Fruit fly (Drosophila melanogaster) whole organism, embryonic: ENCODE measurements around the gene CG33723.
A peak's percentile ranks its signal among the peaks of the same experiment; 100 is the strongest.

Experiments used
- Abd-B ChIP-seq: fragments of 200-800 bp; sonication (Bioruptor generic); optimal IDR thresholded peaks from 2 replicates; lab custom pipeline; 2018; ENCODE audit warnings: missing biosample characterization, mild to moderate bottlenecking, missing genetic modification characterization, moderate library complexity
- Ada2b ChIP-seq: fragments of 200-800 bp; sonication (Bioruptor generic); IDR thresholded peaks from 2 replicates; pipeline ENCODE4 v1.3.6; 2022; ENCODE audit warnings: missing biosample characterization, missing genetic modification characterization
- Awh ChIP-seq: fragments of 200-800 bp; sonication (Bioruptor generic); IDR thresholded peaks from 2 replicates; pipeline ENCODE4, ENCODE4 v1.3.6; 2022; ENCODE audit warnings: missing biosample characterization, missing genetic modification characterization
- CG14667 ChIP-seq: fragments of 200-800 bp; sonication (Bioruptor generic); IDR thresholded peaks from 2 replicates; pipeline ENCODE4 v1.3.6; 2022; ENCODE audit warnings: missing biosample characterization, missing genetic modification characterization
- CG14860 ChIP-seq: fragments of 200-800 bp; sonication (Bioruptor generic); IDR thresholded peaks from 3 replicates; pipeline ENCODE4 v1.3.6; 2022; ENCODE audit warnings: missing biosample characterization, missing genetic modification characterization; ENCODE audit not compliant: partially characterized antibody
- CG15269 ChIP-seq: fragments of 200-800 bp; sonication (Bioruptor generic); optimal IDR thresholded peaks from 2 replicates; lab custom pipeline; 2018; ENCODE audit warnings: missing biosample characterization, mild to moderate bottlenecking, missing genetic modification characterization, moderate library complexity
- CG1603 ChIP-seq: fragments of 200-800 bp; sonication (Bioruptor generic); optimal IDR thresholded peaks from 2 replicates; lab custom pipeline; 2019; ENCODE audit warnings: missing biosample characterization, mild to moderate bottlenecking, missing genetic modification characterization, moderate library complexity
- CG18599 ChIP-seq: fragments of 200-800 bp; sonication (Bioruptor generic); optimal IDR thresholded peaks from 3 replicates; lab custom pipeline; 2017; ENCODE audit warnings: missing biosample characterization, missing genetic modification characterization, mild to moderate bottlenecking, moderate library complexity, missing genetic modification reagents
- CG18764 ChIP-seq: fragments of 200-800 bp; sonication (Bioruptor generic); optimal IDR thresholded peaks from 3 replicates; lab custom pipeline; 2016; ENCODE audit warnings: missing biosample characterization, missing genetic modification characterization
- CG4854 ChIP-seq: fragments of 200-800 bp; sonication (Bioruptor generic); optimal IDR thresholded peaks from 2 replicates; lab custom pipeline; 2016; ENCODE audit warnings: missing biosample characterization, missing genetic modification characterization, inconsistent platforms
- CG6791 ChIP-seq: fragments of 200-800 bp; sonication (Bioruptor generic); IDR thresholded peaks from 3 replicates; pipeline ENCODE4 v1.3.6; 2022; ENCODE audit warnings: missing biosample characterization, missing genetic modification characterization; ENCODE audit not compliant: partially characterized antibody
- CG7839 ChIP-seq: fragments of 200-800 bp; sonication (Bioruptor generic); optimal IDR thresholded peaks from 3 replicates; lab custom pipeline; 2018; ENCODE audit warnings: missing biosample characterization, mild to moderate bottlenecking, missing genetic modification characterization, moderate library complexity
- CG7928 ChIP-seq: fragments of 200-800 bp; sonication (Bioruptor generic); optimal IDR thresholded peaks from 2 replicates; lab custom pipeline; 2017; ENCODE audit warnings: missing biosample characterization, mild to moderate bottlenecking, missing genetic modification characterization
- CHES-1-like ChIP-seq: fragments of 200-800 bp; sonication (Bioruptor generic); optimal IDR thresholded peaks from 2 replicates; lab custom pipeline; 2016; ENCODE audit warnings: missing biosample characterization, missing genetic modification characterization
- D19A ChIP-seq: fragments of 200-800 bp; optimal IDR thresholded peaks from 3 replicates; lab custom pipeline; 2019; ENCODE audit warnings: missing biosample characterization, mild to moderate bottlenecking, missing genetic modification characterization, moderate library complexity
- Hey ChIP-seq: fragments of 200-800 bp; sonication (Bioruptor generic); optimal IDR thresholded peaks from 3 replicates; lab custom pipeline; 2018; ENCODE audit warnings: missing biosample characterization, mild to moderate bottlenecking, missing genetic modification characterization
- HmgD ChIP-seq: fragments of 200-800 bp; sonication (Bioruptor generic); optimal IDR thresholded peaks from 3 replicates; lab custom pipeline; 2016; ENCODE audit warnings: missing biosample characterization, missing genetic modification characterization
- Hr3 ChIP-seq: fragments of 200-800 bp; sonication (Bioruptor generic); optimal IDR thresholded peaks from 3 replicates; lab custom pipeline; 2016; ENCODE audit warnings: missing biosample characterization, missing genetic modification characterization
- Hr51 ChIP-seq, 2 experiments: fragments of 200-800 bp; sonication (Bioruptor generic); optimal IDR thresholded peaks; 2 replicates in 1 of 2; 3 replicates in 1 of 2; lab custom pipeline; 2016 to 2018; ENCODE audit warnings: missing biosample characterization in 2 of 2, missing genetic modification characterization in 2 of 2, mild to moderate bottlenecking in 1 of 2, moderate library complexity in 1 of 2
- Hsf ChIP-seq: fragments of 200-800 bp; sonication (Bioruptor generic); optimal IDR thresholded peaks from 3 replicates; lab custom pipeline; 2016; ENCODE audit warnings: missing biosample characterization, missing genetic modification characterization
- Jarid2 ChIP-seq: fragments of 200-800 bp; sonication (Bioruptor generic); optimal IDR thresholded peaks from 3 replicates; lab custom pipeline; 2017; ENCODE audit warnings: mild to moderate bottlenecking, missing biosample characterization, missing genetic modification reagents, missing genetic modification characterization
- Kr ChIP-seq: fragments of 200-800 bp; sonication (Bioruptor generic); optimal IDR thresholded peaks from 2 replicates; lab custom pipeline; 2017; ENCODE audit warnings: missing biosample characterization, mild to moderate bottlenecking, missing genetic modification characterization
- Max ChIP-seq: fragments of 200-800 bp; sonication (Bioruptor generic); optimal IDR thresholded peaks from 2 replicates; lab custom pipeline; 2016; ENCODE audit warnings: missing biosample characterization, mild to moderate bottlenecking, missing genetic modification characterization
- Meics ChIP-seq: fragments of 200-800 bp; sonication (Bioruptor generic); optimal IDR thresholded peaks from 2 replicates; lab custom pipeline; 2017; ENCODE audit warnings: missing biosample characterization, mild to moderate bottlenecking, missing genetic modification characterization
- NfI ChIP-seq: fragments of 200-800 bp; sonication (Bioruptor generic); optimal IDR thresholded peaks from 3 replicates; lab custom pipeline; 2018; ENCODE audit warnings: missing biosample characterization, mild to moderate bottlenecking, missing genetic modification characterization, moderate library complexity
- Scr ChIP-seq: fragments of 200-800 bp; sonication (Bioruptor generic); IDR thresholded peaks from 2 replicates; pipeline ENCODE4 v1.3.6; 2022; ENCODE audit warnings: missing biosample characterization, missing genetic modification characterization; ENCODE audit not compliant: partially characterized antibody
- Side ChIP-seq: fragments of 200-800 bp; sonication (Bioruptor generic); optimal IDR thresholded peaks from 2 replicates; lab custom pipeline; 2016; ENCODE audit warnings: missing biosample characterization, missing genetic modification characterization
- Six4 ChIP-seq: fragments of 200-800 bp; sonication (Bioruptor generic); optimal IDR thresholded peaks from 2 replicates; lab custom pipeline; 2016; ENCODE audit warnings: missing biosample characterization, missing genetic modification characterization
- Usf ChIP-seq: fragments of 200-800 bp; sonication (Bioruptor generic); optimal IDR thresholded peaks from 2 replicates; lab custom pipeline; 2017; ENCODE audit warnings: missing genotype, missing biosample characterization, missing genetic modification characterization
- Vsx1 ChIP-seq: fragments of 200-800 bp; sonication (Bioruptor generic); optimal IDR thresholded peaks from 2 replicates; lab custom pipeline; 2017; ENCODE audit warnings: missing biosample characterization, mild to moderate bottlenecking, missing genetic modification characterization, missing genetic modification reagents
- Xrp1 ChIP-seq: fragments of 200-800 bp; sonication (Bioruptor generic); IDR thresholded peaks from 2 replicates; pipeline ENCODE4 v1.3.6; 2022; ENCODE audit warnings: missing biosample characterization, missing genetic modification characterization
- chinmo ChIP-seq: fragments of 200-800 bp; sonication (Bioruptor generic); IDR thresholded peaks from 4 replicates; pipeline ENCODE4 v1.3.6; 2022; ENCODE audit warnings: missing biosample characterization, missing genetic modification characterization; ENCODE audit not compliant: partially characterized antibody
- croc ChIP-seq: fragments of 200-800 bp; sonication (Bioruptor generic); conservative IDR thresholded peaks from 3 replicates; pipeline ENCODE4 v1.3.6; 2022; ENCODE audit warnings: missing biosample characterization, missing genetic modification characterization
- disco-r ChIP-seq: fragments of 200-800 bp; sonication (Bioruptor generic); optimal IDR thresholded peaks from 2 replicates; lab custom pipeline; 2016; ENCODE audit warnings: missing biosample characterization, missing genetic modification characterization
- ewg ChIP-seq: fragments of 200-800 bp; sonication (Bioruptor generic); optimal IDR thresholded peaks from 3 replicates; lab custom pipeline; 2017; ENCODE audit warnings: mild to moderate bottlenecking, missing biosample characterization, missing genetic modification reagents, missing genetic modification characterization
- fd96Cb ChIP-seq: fragments of 200-800 bp; sonication (Bioruptor generic); optimal IDR thresholded peaks from 2 replicates; lab custom pipeline; 2018; ENCODE audit warnings: missing biosample characterization, mild to moderate bottlenecking, missing genetic modification characterization, moderate library complexity
- grau ChIP-seq: fragments of 200-800 bp; optimal IDR thresholded peaks from 3 replicates; lab custom pipeline; 2019; ENCODE audit warnings: missing biosample characterization, mild to moderate bottlenecking, missing genetic modification characterization, moderate library complexity
- hkb ChIP-seq, 2 experiments: fragments of 200-800 bp in 1 of 2; fragments of >200 bp in 1 of 2; sonication (Bioruptor generic) in 1 of 2; IDR thresholded peaks in 1 of 2; optimal IDR thresholded peaks in 1 of 2; 2 replicates each; pipeline versions ENCODE4 v1.3.6 to Lab custom; 2017 to 2022; ENCODE audit warnings: missing biosample characterization in 1 of 2, missing genetic modification characterization in 1 of 2
- jing ChIP-seq: fragments of 200-800 bp; sonication (Bioruptor generic); optimal IDR thresholded peaks from 2 replicates; lab custom pipeline; 2018; ENCODE audit warnings: missing biosample characterization, mild to moderate bottlenecking, missing genetic modification characterization
- kay ChIP-seq: fragments of 200-800 bp; sonication (Bioruptor generic); optimal IDR thresholded peaks from 2 replicates; lab custom pipeline; 2016; ENCODE audit warnings: missing biosample characterization, missing genetic modification characterization
- ken ChIP-seq: fragments of 200-800 bp; sonication (Bioruptor generic); IDR thresholded peaks from 3 replicates; pipeline ENCODE4 v1.3.6; 2022; ENCODE audit warnings: missing biosample characterization, missing genetic modification characterization
- lab ChIP-seq: fragments of 200-800 bp; sonication (Bioruptor generic); optimal IDR thresholded peaks from 3 replicates; lab custom pipeline; 2017; ENCODE audit warnings: missing biosample characterization, missing genetic modification characterization, mild to moderate bottlenecking, moderate library complexity, missing genetic modification reagents
- lov ChIP-seq, 2 experiments: fragments of 200-800 bp in 1 of 2; fragments of >200 bp in 1 of 2; sonication (Bioruptor generic) in 1 of 2; IDR thresholded peaks in 1 of 2; optimal IDR thresholded peaks in 1 of 2; 2 replicates in 1 of 2; 3 replicates in 1 of 2; pipeline versions ENCODE4 v1.3.6 to Lab custom; 2017 to 2022; ENCODE audit warnings: missing biosample characterization in 1 of 2, missing genetic modification characterization in 1 of 2
- onecut ChIP-seq: fragments of 200-800 bp; sonication (Bioruptor generic); IDR thresholded peaks from 2 replicates; pipeline ENCODE4 v1.3.6; 2022; ENCODE audit warnings: missing biosample characterization, missing genetic modification characterization
- pnt ChIP-seq: fragments of 200-800 bp; sonication (Bioruptor generic); optimal IDR thresholded peaks from 3 replicates; lab custom pipeline; 2016; ENCODE audit warnings: missing biosample characterization, missing genetic modification characterization
- row ChIP-seq: fragments of 200-800 bp; sonication (Bioruptor generic); IDR thresholded peaks from 3 replicates; pipeline ENCODE4 v1.3.6; 2022; ENCODE audit warnings: missing biosample characterization, missing genetic modification characterization
- stwl ChIP-seq: fragments of 200-800 bp; sonication (Bioruptor generic); optimal IDR thresholded peaks from 3 replicates; lab custom pipeline; 2018; ENCODE audit warnings: missing biosample characterization, mild to moderate bottlenecking, missing genetic modification characterization, moderate library complexity
- tx ChIP-seq: fragments of 200-800 bp; sonication (Bioruptor generic); optimal IDR thresholded peaks from 2 replicates; lab custom pipeline; 2016; ENCODE audit warnings: missing biosample characterization, missing genetic modification characterization

The CG33723 gene

dm6 chr2L:9464455-9465063, 24.0 kb upstream of the CG33723 start (continued):
- TF ChIP-seq CG18764 (GFP tag; lab: Kevin White, UChicago) (no peak), CHES-1-like (GFP tag; lab: Kevin White, UChicago) (no peak), tx (GFP tag; lab: Kevin White, UChicago) (no peak), Side (GFP tag; lab: Kevin White, UChicago) (no peak), row (GFP tag; lab: Robert Waterston, UW) (no peak), Abd-B (GFP tag; lab: Kevin White, UChicago) (no peak), Ada2b (GFP tag; lab: Robert Waterston, UW) (no peak), CG18599 (GFP tag; lab: Kevin White, UChicago) (no peak), grau (tag; lab: Kevin White, UChicago) (no peak), disco-r (GFP tag; lab: Kevin White, UChicago) (no peak), pnt (no peak), onecut (no peak), kay (GFP tag; lab: Kevin White, UChicago) (no peak), Usf (GFP tag; lab: Kevin White, UChicago) (no peak), ewg (GFP tag; lab: Kevin White, UChicago) (no peak), Six4 (GFP tag; lab: Kevin White, UChicago) (no peak), stwl (tag; lab: Kevin White, UChicago) (peak; percentile 16), Kr (no peak), jing (GFP tag; lab: Kevin White, UChicago) (no peak), Meics (GFP tag; lab: Kevin White, UChicago) (no peak), Scr (GFP tag; lab: Robert Waterston, UW) (0 out of 2 replicates have a peak, but pooled peaks have one; percentile 36), Max (GFP tag; lab: Kevin White, UChicago) (no peak), CG14860 (GFP tag; lab: Robert Waterston, UW) (peak; percentile 61; the same call in 1 of the 3 replicates), HmgD (no peak), D19A (tag; lab: Kevin White, UChicago) (no peak), Jarid2 (GFP tag; lab: Kevin White, UChicago) (no peak), lab (GFP tag; lab: Kevin White, UChicago) (no peak), croc (GFP tag; lab: Robert Waterston, UW) (no peak), Vsx1 (GFP tag; lab: Kevin White, UChicago) (no peak), hkb (optimal IDR thresholded peaks at IDR 0.05; lab: Kevin White, UChicago) (no peak), hkb (GFP tag; IDR thresholded peaks at IDR 0.05; lab: Robert Waterston, UW) (no peak), CG7928 (GFP tag; lab: Kevin White, UChicago) (no peak), Hey (tag; lab: Kevin White, UChicago) (no peak), CG1603 (no peak), Xrp1 (GFP tag; lab: Robert Waterston, UW) (peak; percentile 11; the same call in 1 of the 2 replicates), lov (optimal IDR thresholded peaks at IDR 0.05; lab: Kevin White, UChicago) (no peak), lov (GFP tag; IDR thresholded peaks at IDR 0.05; lab: Robert Waterston, UW) (peak; percentile 12; the same call in 1 of the 3 replicates), Hr3 (GFP tag; lab: Kevin White, UChicago) (no peak), Awh (GFP tag; lab: Robert Waterston, UW) (no peak), Hr51 (GFP tag; optimal IDR thresholded peaks at IDR 0.05; lab: Kevin White, UChicago) (peak in 1 of 2 experiments; percentile 1), CG7839 (no peak), Hsf (GFP tag; lab: Kevin White, UChicago) (no peak), ken (no peak), NfI (GFP tag; lab: Kevin White, UChicago) (peak; percentile 2), fd96Cb (tag; lab: Kevin White, UChicago) (no peak), CG15269 (tag; lab: Kevin White, UChicago) (no peak), chinmo (GFP tag; lab: Robert Waterston, UW) (no peak), CG4854 (no peak), CG14667 (GFP tag; lab: Robert Waterston, UW) (no peak), CG6791 (GFP tag; lab: Robert Waterston, UW) (peak; percentile 39; the same call in 1 of the 3 replicates)
